Worm (Caenorhabditis elegans) whole organism, L1 larva: Measurements from ENCODE around the gene T25E12.14.

ENCODE experiments used
- alr-1 ChIP-seq: fragments of 200-800 bp; sonication (Bioruptor generic); optimal IDR thresholded peaks from 2 replicates; lab custom pipeline; 2018; ENCODE audit warnings: borderline replicate concordance, mild to moderate bottlenecking, missing genetic modification characterization, missing compliant biosample characterization
- aly-2 ChIP-seq: fragments of 150-350 bp; optimal IDR thresholded peaks from 2 replicates; lab custom pipeline; 2014; ENCODE audit warnings: missing biosample characterization, missing genetic modification characterization
- lin-13 ChIP-seq: fragments of 150-350 bp; optimal IDR thresholded peaks from 2 replicates; lab custom pipeline; 2014; ENCODE audit warnings: missing biosample characterization, missing genetic modification reagents, missing genetic modification characterization
- nhr-11 ChIP-seq: fragments of 150-350 bp; optimal IDR thresholded peaks from 2 replicates; lab custom pipeline; 2014; ENCODE audit warnings: missing biosample characterization, missing genetic modification characterization
- nhr-85 ChIP-seq: sonication (generic microtip); peaks from one replicate; lab custom pipeline; 2016; ENCODE audit warnings: missing genetic modification characterization, inconsistent platforms, missing compliant biosample characterization
- nhr-90 ChIP-seq: sonication (generic microtip); optimal IDR thresholded peaks from 2 replicates; lab custom pipeline; 2016; ENCODE audit warnings: mild to moderate bottlenecking, missing genetic modification characterization, missing compliant biosample characterization; ENCODE audit not compliant: poor library complexity
- pax-3 ChIP-seq: fragments of 200-800 bp; sonication (Bioruptor generic); optimal IDR thresholded peaks from 2 replicates; lab custom pipeline; 2018; ENCODE audit warnings: mild to moderate bottlenecking, missing genetic modification characterization, moderate library complexity, missing compliant biosample characterization
- skn-1 ChIP-seq: fragments of 150-350 bp; optimal IDR thresholded peaks from 2 replicates; lab custom pipeline; 2014; ENCODE audit warnings: missing biosample characterization, missing genetic modification characterization
- xbp-1 ChIP-seq: sonication (generic microtip); optimal IDR thresholded peaks from 2 replicates; lab custom pipeline; 2016; ENCODE audit warnings: missing genetic modification characterization, missing compliant biosample characterization

DNA sequence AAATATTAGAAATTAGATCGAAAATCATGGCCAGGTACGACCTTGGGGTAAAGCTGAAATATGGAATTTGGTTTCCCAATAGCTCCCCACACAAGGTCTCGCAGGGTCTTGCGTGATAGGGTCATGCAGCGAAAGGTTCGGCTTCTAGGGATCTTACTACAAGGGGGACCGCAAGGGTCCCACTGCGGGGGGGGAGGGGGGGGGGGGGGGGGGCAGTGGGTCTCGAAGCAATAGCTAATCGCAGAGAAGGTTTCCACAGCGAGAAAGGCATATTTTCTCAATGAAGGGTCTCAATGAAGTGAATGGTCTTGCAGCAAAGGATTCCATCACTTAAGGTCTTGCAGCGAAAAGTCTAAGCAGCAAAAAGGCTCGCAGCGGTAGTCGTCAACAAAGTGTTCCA is 34.0 kb upstream of the T25E12.14 start:
- TF ChIP-seq alr-1 (tag; lab: Kevin White, UChicago): no peak
- TF ChIP-seq xbp-1 (tag; lab: Kevin White, UChicago): no peak
- no peak for TF ChIP-seq nhr-11 (tag; lab: Kevin White, UChicago)
- no peak for TF ChIP-seq skn-1 (tag; lab: Kevin White, UChicago)
- TF ChIP-seq pax-3: no peak
- no peak for TF ChIP-seq nhr-85 (tag; lab: Kevin White, UChicago)
- TF ChIP-seq aly-2 (tag; lab: Kevin White, UChicago): no peak
- no peak for TF ChIP-seq nhr-90 (tag; lab: Kevin White, UChicago)
- no peak for TF ChIP-seq lin-13 (GFP tag; lab: Kevin White, UChicago)
